Worm (Caenorhabditis elegans): Measurements from ENCODE around the gene dmsr-8.

ce11 chrV:10516702-10517101 is 2.5 kb upstream of the dmsr-8 start:
- no peak for TF ChIP-seq med-1 (GFP tag; optimal IDR thresholded peaks at IDR 0.05; ENCODE audit: insufficient read depth)
- no peak for TF ChIP-seq klf-2 (GFP tag; conservative IDR thresholded peaks at IDR 0.05)
- TF ChIP-seq T22C8.4 (GFP tag; IDR thresholded peaks at IDR 0.05), result no peak
- TF ChIP-seq ref-1 (GFP tag; conservative IDR thresholded peaks at IDR 0.05), result no peak
- no peak for TF ChIP-seq tab-1 (GFP tag; IDR thresholded peaks at IDR 0.05)
- TF ChIP-seq flt-1 (GFP tag; IDR thresholded peaks at IDR 0.05), result no peak
- no peak for TF ChIP-seq ztf-29 (GFP tag; IDR thresholded peaks at IDR 0.05)
- no peak for TF ChIP-seq ztf-23 (GFP tag; IDR thresholded peaks at IDR 0.05)
- TF ChIP-seq cog-1 (tag; optimal IDR thresholded peaks at IDR 0.05), result no peak

Data from whole organism, midembryonic.